Fruit fly (Drosophila melanogaster): ENCODE data around the gene CG14294.

Gene CG14294

dm6 chr3R:18895227-18895626 lies 6.8 kb downstream of the CG14294 start (continued):
- TF ChIP-seq CG12104 (GFP tag; optimal IDR thresholded peaks at IDR 0.05), result peak; percentile 22
- no peak for TF ChIP-seq pb (GFP tag; optimal IDR thresholded peaks at IDR 0.05)
- peak; percentile 70 for TF ChIP-seq toy (GFP tag; IDR thresholded peaks at IDR 0.05)
- no peak for TF ChIP-seq sna (GFP tag; IDR thresholded peaks at IDR 0.05; ENCODE audit: partially characterized antibody)
- TF ChIP-seq CG17361 (GFP tag; IDR thresholded peaks at IDR 0.05), result no peak; the same call in 2 of the 3 replicates
- no peak for TF ChIP-seq Jarid2 (GFP tag; optimal IDR thresholded peaks at IDR 0.05)
- no peak for TF ChIP-seq CG17328 (GFP tag; IDR thresholded peaks at IDR 0.05)

- peak; percentile 79 for TF ChIP-seq CG8281 (tag; optimal IDR thresholded peaks at IDR 0.05)
- TF ChIP-seq CG9797 (GFP tag; optimal IDR thresholded peaks at IDR 0.05), result no peak
Observed at dm6 chr3R:18875228-18875627, 26.8 kb downstream of the CG14294 start, which contains the start of gene CG14298. Gene CG14298 (plus strand): TSS chr3R:18875528.

- TF ChIP-seq CG9817 (tag; optimal IDR thresholded peaks at IDR 0.05) (no peak), chn (GFP tag; optimal IDR thresholded peaks at IDR 0.05) (no peak), Mrtf (GFP tag; IDR thresholded peaks at IDR 0.05) (no peak), CG10274 (GFP tag; optimal IDR thresholded peaks at IDR 0.05) (no peak), dmrt99B (tag; optimal IDR thresholded peaks at IDR 0.05) (no peak)
Observed at dm6 chr3R:18851698-18852097, 50.4 kb downstream of the CG14294 start, which contains the start of gene CG31226. Gene CG31226 (minus strand): TSS chr3R:18851798.

All from whole organism, embryonic.